Worm (Caenorhabditis elegans): ENCODE data around the gene T20D4.19.

ce11 chrV:3424341-3424740 is 7.1 kb downstream of the T20D4.19 start, which contains the start of gene srab-21:
- TF ChIP-seq F49E8.2 (tag; optimal IDR thresholded peaks at IDR 0.05; ENCODE audit: insufficient read depth) (no peak), nhr-90 (tag; optimal IDR thresholded peaks at IDR 0.05) (no peak), zim-3 (tag; optimal IDR thresholded peaks at IDR 0.05) (no peak), lin-35 (GFP tag; optimal IDR thresholded peaks at IDR 0.05) (no peak)

Measured in whole organism, young adult.